Worm (Caenorhabditis elegans) whole organism, L2 larva: Measurements from ENCODE around the gene F15B9.11.

Experiments used
- F13H6.1 ChIP-seq: sonication (generic microtip); optimal IDR thresholded peaks from 2 replicates; lab custom pipeline; 2016; ENCODE audit warnings: missing genetic modification characterization, missing compliant biosample characterization
- mbf-1 ChIP-seq: sonication (generic microtip); optimal IDR thresholded peaks from 2 replicates; lab custom pipeline; 2017; ENCODE audit warnings: missing biosample characterization, missing genetic modification characterization
- sma-9 ChIP-seq, 2 experiments: fragments of 150-350 bp in 1 of 2; sonication (generic microtip) in 1 of 2; optimal IDR thresholded peaks; 2 replicates each; lab custom pipeline; 2014 to 2016; ENCODE audit warnings: missing genetic modification characterization in 2 of 2, mild to moderate bottlenecking in 1 of 2, missing biosample characterization in 1 of 2, missing compliant biosample characterization in 1 of 2, missing genetic modification reagents in 1 of 2, moderate library complexity in 1 of 2

The F15B9.11 gene

DNA sequence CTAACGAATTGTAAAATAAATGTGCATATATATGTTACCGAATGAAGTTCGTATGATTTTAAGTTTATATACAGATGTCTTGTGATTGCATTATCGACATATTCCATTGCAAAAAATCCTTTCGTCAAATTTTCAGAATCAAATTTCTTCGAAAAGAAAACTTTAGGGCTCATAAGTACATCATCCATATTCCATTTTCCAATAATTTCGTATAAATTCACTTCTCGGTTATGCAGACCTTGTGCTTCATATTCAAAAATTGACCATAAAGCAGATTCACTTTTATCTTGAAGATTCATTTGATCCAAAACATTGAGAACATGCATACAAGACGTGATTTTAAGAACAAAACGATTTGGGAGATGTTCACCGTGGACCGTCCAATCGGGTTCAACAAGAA, 49.3 kb downstream of the F15B9.11 start:
- TF ChIP-seq mbf-1 (tag; lab: Kevin White, UChicago) (no peak), F13H6.1 (tag; lab: Kevin White, UChicago) (no peak), sma-9 (GFP tag; optimal IDR thresholded peaks at IDR 0.05; lab: Kevin White, UChicago) (no peak), sma-9 (tag; optimal IDR thresholded peaks at IDR 0.05; lab: Kevin White, UChicago) (no peak)
